Fruit fly (Drosophila melanogaster): ENCODE measurements around the gene CG31751.
A peak's percentile ranks its signal among the peaks of the same experiment; 100 is the strongest.

The CG31751 gene

DNA sequence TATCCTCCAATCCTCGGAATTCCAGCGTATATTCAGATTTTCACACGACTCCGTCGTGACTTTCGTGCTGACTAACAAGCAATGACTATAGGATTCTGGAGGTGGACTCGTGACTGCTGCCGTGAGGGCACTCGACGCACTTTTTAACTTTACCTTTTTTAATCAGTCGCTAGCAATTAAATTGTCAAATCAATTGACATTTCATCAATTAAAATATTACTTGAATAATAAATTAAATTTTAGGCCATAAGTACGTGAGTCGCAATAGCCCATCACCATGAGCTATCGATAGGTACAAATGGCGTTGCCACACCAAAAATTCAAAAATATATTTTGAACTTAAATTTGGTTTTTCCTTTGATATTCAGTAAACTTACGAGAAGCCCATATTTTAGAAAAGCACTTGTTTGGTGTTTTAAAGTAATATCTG, 28.6 kb downstream of the CG31751 start, which contains the start of gene Jwa (continued):
- TF ChIP-seq PHDP (tag; optimal IDR thresholded peaks at IDR 0.05) = peak; percentile 95
- peak; percentile 93 for TF ChIP-seq Xbp1 (GFP tag; optimal IDR thresholded peaks at IDR 0.05)
- peak; percentile 99 for TF ChIP-seq unc-4 (GFP tag; IDR thresholded peaks at IDR 0.05; ENCODE audit: partially characterized antibody)
- TF ChIP-seq CG6765 (GFP tag; optimal IDR thresholded peaks at IDR 0.05) = peak; percentile 15
- peak; percentile 94 for TF ChIP-seq Gug (GFP tag; IDR thresholded peaks at IDR 0.05)
- TF ChIP-seq trh (GFP tag; optimal IDR thresholded peaks at IDR 0.05) = peak; percentile 76
- TF ChIP-seq lab (GFP tag; optimal IDR thresholded peaks at IDR 0.05) = peak; percentile 81
- TF ChIP-seq CG11093 (GFP tag; IDR thresholded peaks at IDR 0.05) = peak; percentile 78; the same call in 2 of the 3 replicates
- TF ChIP-seq HHEX (GFP tag; optimal IDR thresholded peaks at IDR 0.05) = peak; percentile 67
- peak; percentile 87 for TF ChIP-seq croc (GFP tag; conservative IDR thresholded peaks at IDR 0.05)
- peak; percentile 76; the same call in 2 of the 3 replicates for TF ChIP-seq sr (GFP tag; IDR thresholded peaks at IDR 0.05)
- peak; percentile 42 for TF ChIP-seq CG4707 (GFP tag; optimal IDR thresholded peaks at IDR 0.05)
- TF ChIP-seq CG18764 (GFP tag; optimal IDR thresholded peaks at IDR 0.05) = peak; percentile 78
- TF ChIP-seq Adf1 (GFP tag; IDR thresholded peaks at IDR 0.05) = peak; percentile 72
- TF ChIP-seq CG12104 (GFP tag; optimal IDR thresholded peaks at IDR 0.05) = peak; percentile 73
- TF ChIP-seq CG10654 (GFP tag; optimal IDR thresholded peaks at IDR 0.05) = peak; percentile 91
- peak; percentile 88 for TF ChIP-seq CG14710 (tag; optimal IDR thresholded peaks at IDR 0.05)
- TF ChIP-seq pb (GFP tag; optimal IDR thresholded peaks at IDR 0.05) = peak; percentile 67
- TF ChIP-seq unpg (GFP tag; optimal IDR thresholded peaks at IDR 0.05) = peak; percentile 97
- TF ChIP-seq Bdp1 (GFP tag; optimal IDR thresholded peaks at IDR 0.05) = peak; percentile 91
- no peak for TF ChIP-seq CG2199 (GFP tag; IDR thresholded peaks at IDR 0.05)
- TF ChIP-seq Six4 (GFP tag; optimal IDR thresholded peaks at IDR 0.05) = peak; percentile 89
- TF ChIP-seq stwl (tag; optimal IDR thresholded peaks at IDR 0.05) = peak; percentile 72
- TF ChIP-seq danr (GFP tag; IDR thresholded peaks at IDR 0.05) = peak; percentile 92
- TF ChIP-seq CG10209 (GFP tag; optimal IDR thresholded peaks at IDR 0.05) = peak; percentile 95
- peak; percentile 89 for TF ChIP-seq nerfin-1 (tag; optimal IDR thresholded peaks at IDR 0.05)
- peak; percentile 68 for TF ChIP-seq CG31388 (GFP tag; optimal IDR thresholded peaks at IDR 0.05)
- TF ChIP-seq wek (GFP tag; optimal IDR thresholded peaks at IDR 0.05) = no peak
- peak; percentile 85 for TF ChIP-seq dimm (GFP tag; IDR thresholded peaks at IDR 0.05)
- TF ChIP-seq hkb (optimal IDR thresholded peaks at IDR 0.05) = no peak
- TF ChIP-seq hkb (GFP tag; IDR thresholded peaks at IDR 0.05) = peak; percentile 77
- peak in 1 of 2 experiments; percentile 46 for TF ChIP-seq insv (GFP tag; optimal IDR thresholded peaks at IDR 0.05)
- TF ChIP-seq dmrt99B (tag; optimal IDR thresholded peaks at IDR 0.05) = peak; percentile 84
- TF ChIP-seq CG1024 (GFP tag; IDR thresholded peaks at IDR 0.05) = peak; percentile 87
- peak; percentile 97 for TF ChIP-seq CG13775 (GFP tag; optimal IDR thresholded peaks at IDR 0.05)
- no peak for TF ChIP-seq Tbp (GFP tag; optimal IDR thresholded peaks at IDR 0.05)
- peak; percentile 81 for TF ChIP-seq CG9727 (GFP tag; optimal IDR thresholded peaks at IDR 0.05)
- no peak for TF ChIP-seq z (GFP tag; IDR thresholded peaks at IDR 0.05)
- peak; percentile 91 for TF ChIP-seq pnt (GFP tag; optimal IDR thresholded peaks at IDR 0.05)
- TF ChIP-seq scrt (GFP tag; optimal IDR thresholded peaks at IDR 0.05) = peak; percentile 57
- TF ChIP-seq grau (tag; optimal IDR thresholded peaks at IDR 0.05) = peak; percentile 94
- TF ChIP-seq Neu2 (GFP tag; optimal IDR thresholded peaks at IDR 0.05; ENCODE audit: borderline replicate concordance) = peak; percentile 61
- no peak for TF ChIP-seq yki (optimal IDR thresholded peaks at IDR 0.05)
- peak; percentile 39 for TF ChIP-seq tap (tag; optimal IDR thresholded peaks at IDR 0.05)
- TF ChIP-seq fd64A (GFP tag; optimal IDR thresholded peaks at IDR 0.05) = no peak
- peak; percentile 77 for TF ChIP-seq CG4730 (GFP tag; IDR thresholded peaks at IDR 0.05)
- TF ChIP-seq CG17359 (tag; optimal IDR thresholded peaks at IDR 0.05) = peak; percentile 78
- TF ChIP-seq CG6272 (GFP tag; IDR thresholded peaks at IDR 0.05) = peak; percentile 96
- no peak for TF ChIP-seq CG15479 (GFP tag; optimal IDR thresholded peaks at IDR 0.05)
- peak; percentile 91 for TF ChIP-seq shn (GFP tag; optimal IDR thresholded peaks at IDR 0.05)
- TF ChIP-seq dan (GFP tag; IDR thresholded peaks at IDR 0.05) = peak; percentile 74

Data from whole organism, embryonic.